Worm (Caenorhabditis elegans): ENCODE results near the gene nhr-179.

DNA sequence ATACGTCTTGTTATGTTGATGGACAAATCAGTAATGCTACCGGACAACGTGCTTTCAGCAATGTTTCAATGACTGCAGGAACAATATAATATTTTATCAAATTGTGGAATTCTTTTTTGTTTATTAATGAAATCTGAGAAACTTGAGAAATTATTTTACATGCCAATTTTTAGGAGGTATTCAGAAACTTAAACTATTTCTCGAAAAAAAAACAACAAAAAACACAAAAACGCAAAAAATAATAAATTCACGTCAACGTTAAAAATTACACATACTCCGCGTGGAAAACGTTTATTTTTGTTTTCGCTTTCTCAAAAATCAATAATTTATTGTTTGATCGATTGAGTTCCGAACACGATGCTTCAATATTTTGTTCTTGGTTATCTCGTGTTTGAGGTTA is 23.5 kb upstream of the nhr-179 start, which contains the start of gene Y46H3D.1:
- TF ChIP-seq snpc-3.4 (tag; optimal IDR thresholded peaks at IDR 0.05) = no peak
- TF ChIP-seq Y79H2A.3 (GFP tag; conservative IDR thresholded peaks at IDR 0.05) = no peak
- no peak for TF ChIP-seq attf-3 (GFP tag; conservative IDR thresholded peaks at IDR 0.05)
- no peak for TF ChIP-seq unc-130 (GFP tag; optimal IDR thresholded peaks at IDR 0.05)
- TF ChIP-seq snpc-1.3 (tag; optimal IDR thresholded peaks at IDR 0.05; ENCODE audit: insufficient read depth) = no peak
- TF ChIP-seq ama-1 (optimal IDR thresholded peaks at IDR 0.05) = no peak
- TF ChIP-seq ama-1 (GFP tag; optimal IDR thresholded peaks at IDR 0.05) = no peak
- TF ChIP-seq nfyb-1 (GFP tag; IDR thresholded peaks at IDR 0.05) = no peak
- TF ChIP-seq nhr-179 (tag; optimal IDR thresholded peaks at IDR 0.05) = no peak
- no peak for TF ChIP-seq bed-2 (GFP tag; IDR thresholded peaks at IDR 0.05)
- TF ChIP-seq unc-62 (GFP tag; optimal IDR thresholded peaks at IDR 0.05) = no peak
- TF ChIP-seq sdz-38 (tag; optimal IDR thresholded peaks at IDR 0.05) = no peak
- TF ChIP-seq ccch-3 (GFP tag; optimal IDR thresholded peaks at IDR 0.05) = no peak
- no peak for TF ChIP-seq C06A6.2 (GFP tag; conservative IDR thresholded peaks at IDR 0.05)

Data from whole organism, young adult.